Worm (Caenorhabditis elegans) whole organism, midembryonic: ENCODE results near the gene F16G10.13.

Experiments used
- cog-1 ChIP-seq: sonication (generic microtip); optimal IDR thresholded peaks from 2 replicates; lab custom pipeline; 2016; ENCODE audit warnings: missing genetic modification characterization, missing compliant biosample characterization
- flt-1 ChIP-seq: fragments of 200-800 bp; sonication (Bioruptor generic); IDR thresholded peaks from 2 replicates; pipeline ENCODE4 v1.3.6; 2022; ENCODE audit warnings: missing genetic modification characterization, missing compliant biosample characterization
- ref-1 ChIP-seq: fragments of 200-800 bp; sonication (Bioruptor generic); conservative IDR thresholded peaks from 2 replicates; pipeline ENCODE4 v1.3.6; 2022; ENCODE audit warnings: missing genetic modification reagents, missing genetic modification characterization, missing compliant biosample characterization
- tab-1 ChIP-seq: fragments of 200-800 bp; sonication (Bioruptor generic); IDR thresholded peaks from 2 replicates; pipeline ENCODE4 v1.3.6; 2022; ENCODE audit warnings: missing genetic modification characterization, missing compliant biosample characterization
- ztf-29 ChIP-seq: fragments of 200-800 bp; sonication (Bioruptor generic); IDR thresholded peaks from 2 replicates; pipeline ENCODE4 v1.3.6; 2022; ENCODE audit warnings: missing genetic modification reagents, missing genetic modification characterization, missing compliant biosample characterization

DNA sequence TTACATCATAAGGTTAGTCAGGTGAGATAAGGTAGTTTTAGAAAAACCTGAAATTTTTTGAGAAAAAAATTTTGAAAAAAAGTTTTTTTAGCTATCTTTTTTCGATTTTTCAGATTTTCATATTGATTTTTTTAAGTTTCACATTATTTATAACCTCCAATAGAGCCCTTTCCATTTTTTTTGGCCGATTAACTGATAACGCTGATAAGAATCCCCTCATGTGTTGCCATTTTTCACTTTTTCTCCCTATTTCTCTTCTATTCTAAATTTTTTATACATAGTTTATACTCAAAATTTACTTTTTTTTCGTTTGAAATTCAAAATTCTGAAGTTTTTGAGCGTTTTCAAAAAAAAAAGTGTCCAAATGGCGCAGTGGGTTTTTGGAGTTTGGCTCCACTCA lies 42.4 kb upstream of the F16G10.13 start:
- TF ChIP-seq ref-1: no peak
- TF ChIP-seq tab-1 (GFP tag; lab: Robert Waterston, UW): no peak
- TF ChIP-seq flt-1 (GFP tag; lab: Robert Waterston, UW): no peak
- no peak for TF ChIP-seq ztf-29
- no peak for TF ChIP-seq cog-1 (tag; lab: Kevin White, UChicago)
